Worm (Caenorhabditis elegans) whole organism, L4 larva: ENCODE results near the gene C01G10.15.

Experiments
- F26F4.8 ChIP-seq: fragments of 200-800 bp; sonication (Bioruptor generic); conservative IDR thresholded peaks from 2 replicates; pipeline ENCODE4 v1.3.6; 2022; ENCODE audit warnings: missing genetic modification characterization, missing compliant biosample characterization
- F37D6.2 ChIP-seq: sonication (generic microtip); optimal IDR thresholded peaks from 2 replicates; lab custom pipeline; 2016; ENCODE audit warnings: mild to moderate bottlenecking, missing genetic modification characterization, missing compliant biosample characterization
- F49E8.2 ChIP-seq: sonication (generic microtip); optimal IDR thresholded peaks from 2 replicates; lab custom pipeline; 2016; ENCODE audit warnings: missing compliant biosample characterization, mild to moderate bottlenecking, missing genetic modification characterization, borderline replicate concordance
- R02D3.7 ChIP-seq: fragments of 150-350 bp; sonication (generic microtip); optimal IDR thresholded peaks from 3 replicates; lab custom pipeline; 2014; ENCODE audit warnings: missing biosample characterization, missing genetic modification characterization
- T20F7.1 ChIP-seq: fragments of 200-800 bp; sonication (Bioruptor generic); optimal IDR thresholded peaks from 2 replicates; lab custom pipeline; 2018; ENCODE audit warnings: mild to moderate bottlenecking, missing genetic modification characterization, missing compliant biosample characterization
- T26A8.4 ChIP-seq: fragments of 200-800 bp; sonication (Bioruptor generic); IDR thresholded peaks from 2 replicates; pipeline ENCODE4 v1.3.6; 2022; ENCODE audit warnings: missing genetic modification characterization, missing compliant biosample characterization
- Y48G9A.11 ChIP-seq: fragments of 200-800 bp; sonication (Bioruptor generic); IDR thresholded peaks from 2 replicates; pipeline ENCODE4 v1.3.6; 2022; ENCODE audit warnings: missing genetic modification reagents, missing genetic modification characterization, missing compliant biosample characterization
- Y5F2A.4 ChIP-seq: fragments of 200-800 bp; sonication (Bioruptor generic); optimal IDR thresholded peaks from 2 replicates; lab custom pipeline; 2018; ENCODE audit warnings: mild to moderate bottlenecking, missing genetic modification characterization, missing compliant biosample characterization
- Y75B8A.6 ChIP-seq: fragments of 200-800 bp; sonication (Bioruptor generic); IDR thresholded peaks from 2 replicates; pipeline ENCODE4 v1.3.6; 2022; ENCODE audit warnings: missing genetic modification reagents, missing genetic modification characterization, missing compliant biosample characterization
- ZK337.2 ChIP-seq: fragments of 200-800 bp; sonication (Bioruptor generic); IDR thresholded peaks from 2 replicates; pipeline ENCODE4 v1.3.6; 2022; ENCODE audit warnings: missing genetic modification reagents, missing genetic modification characterization, missing compliant biosample characterization
- arid-1 ChIP-seq: fragments of 200-800 bp; sonication (Bioruptor generic); conservative IDR thresholded peaks from 2 replicates; pipeline ENCODE4 v1.3.6; 2022; ENCODE audit warnings: missing genetic modification reagents, missing genetic modification characterization, missing compliant biosample characterization
- attf-4 ChIP-seq: sonication (generic microtip); optimal IDR thresholded peaks from 3 replicates; lab custom pipeline; 2017; ENCODE audit warnings: missing biosample characterization, missing genetic modification characterization
- ceh-20 ChIP-seq: fragments of 200-800 bp; sonication (Bioruptor generic); IDR thresholded peaks from 2 replicates; pipeline ENCODE4 v1.3.6; 2022; ENCODE audit warnings: missing genetic modification reagents, missing genetic modification characterization, missing compliant biosample characterization
- daf-16 ChIP-seq, 3 experiments: sonication (generic microtip); optimal IDR thresholded peaks; 2 replicates each; lab custom pipeline; 2016 to 2017; ENCODE audit warnings: missing genetic modification characterization in 3 of 3, missing genetic modification reagents in 3 of 3, mild to moderate bottlenecking in 2 of 3, missing compliant biosample characterization in 2 of 3, missing biosample characterization in 1 of 3, moderate library complexity in 1 of 3
- dmd-6 ChIP-seq: fragments of 200-800 bp; sonication (Bioruptor generic); IDR thresholded peaks from 2 replicates; pipeline ENCODE4 v1.3.6; 2022; ENCODE audit warnings: missing genetic modification reagents, missing genetic modification characterization, missing compliant biosample characterization
- dmd-8 ChIP-seq: fragments of 200-800 bp; sonication (Bioruptor generic); IDR thresholded peaks from 2 replicates; pipeline ENCODE4 v1.3.6; 2022; ENCODE audit warnings: missing genetic modification characterization, missing compliant biosample characterization
- dmd-9 ChIP-seq: fragments of 200-800 bp; sonication (Bioruptor generic); IDR thresholded peaks from 2 replicates; pipeline ENCODE4 v1.3.6; 2022; ENCODE audit warnings: missing genetic modification reagents, missing genetic modification characterization, missing compliant biosample characterization
- duxl-1 ChIP-seq: sonication (generic microtip); optimal IDR thresholded peaks from 2 replicates; lab custom pipeline; 2016; ENCODE audit warnings: mild to moderate bottlenecking, missing genetic modification characterization, moderate library complexity, missing compliant biosample characterization; ENCODE audit not compliant: poor library complexity
- hif-1 ChIP-seq, 2 experiments: sonication (generic microtip); optimal IDR thresholded peaks; 2 replicates each; lab custom pipeline; 2016 to 2017; ENCODE audit warnings: missing compliant biosample characterization in 2 of 2, missing genetic modification characterization in 2 of 2, missing genetic modification reagents in 2 of 2, missing genotype in 2 of 2, mild to moderate bottlenecking in 1 of 2
- hmg-1.1 ChIP-seq: fragments of 200-800 bp; sonication (Bioruptor generic); IDR thresholded peaks from 2 replicates; pipeline ENCODE4 v1.3.6; 2022; ENCODE audit warnings: missing genetic modification reagents, missing genetic modification characterization, missing compliant biosample characterization
- lin-13 ChIP-seq: fragments of 150-350 bp; optimal IDR thresholded peaks from 2 replicates; lab custom pipeline; 2014; ENCODE audit warnings: missing biosample characterization, missing genetic modification reagents, missing genetic modification characterization
- lin-15B ChIP-seq: fragments of 150-350 bp; sonication (generic microtip); optimal IDR thresholded peaks from 3 replicates; lab custom pipeline; 2014; ENCODE audit warnings: missing biosample characterization, missing genetic modification characterization
- lsy-2 ChIP-seq, 2 experiments: fragments of 150-350 bp in 1 of 2; sonication (generic microtip) in 1 of 2; optimal IDR thresholded peaks; 2 replicates each; lab custom pipeline; 2014 to 2017; ENCODE audit warnings: missing biosample characterization in 2 of 2, missing genetic modification characterization in 2 of 2
- madf-5 ChIP-seq, 2 experiments: fragments of 200-800 bp; sonication (Bioruptor generic); IDR thresholded peaks; 2 replicates each; pipeline ENCODE4 v1.3.6; 2022; ENCODE audit warnings: missing compliant biosample characterization in 2 of 2, missing genetic modification characterization in 2 of 2
- madf-9 ChIP-seq: fragments of 200-800 bp; sonication (Bioruptor generic); conservative IDR thresholded peaks from 2 replicates; pipeline ENCODE4 v1.3.6; 2022; ENCODE audit warnings: missing genetic modification reagents, missing genetic modification characterization, missing compliant biosample characterization
- mdl-1 ChIP-seq, 2 experiments: fragments of 150-350 bp in 1 of 2; sonication (generic microtip) in 1 of 2; optimal IDR thresholded peaks; 2 replicates each; lab custom pipeline; 2014 to 2017; ENCODE audit warnings: missing biosample characterization in 2 of 2, missing genetic modification characterization in 2 of 2
- mdt-29 ChIP-seq: fragments of 200-800 bp; sonication (Bioruptor generic); IDR thresholded peaks from 2 replicates; pipeline ENCODE4 v1.3.6; 2022; ENCODE audit warnings: missing genetic modification reagents, missing genetic modification characterization, missing compliant biosample characterization
- mep-1 ChIP-seq: fragments of 150-350 bp; sonication (generic microtip); optimal IDR thresholded peaks from 3 replicates; lab custom pipeline; 2014; ENCODE audit warnings: missing biosample characterization, missing genetic modification characterization
- mxl-2 ChIP-seq: fragments of 200-800 bp; sonication (Bioruptor generic); conservative IDR thresholded peaks from 2 replicates; pipeline ENCODE4 v1.3.6; 2022; ENCODE audit warnings: missing genetic modification reagents, missing genetic modification characterization, missing compliant biosample characterization
- mxl-3 ChIP-seq: fragments of 200-800 bp; sonication (Bioruptor generic); optimal IDR thresholded peaks from 2 replicates; lab custom pipeline; 2018; ENCODE audit warnings: mild to moderate bottlenecking, missing genetic modification characterization, missing compliant biosample characterization
- nhr-10 ChIP-seq: fragments of 150-350 bp; optimal IDR thresholded peaks from 2 replicates; lab custom pipeline; 2014; ENCODE audit warnings: missing biosample characterization, missing genetic modification characterization
- nhr-102 ChIP-seq: sonication (generic microtip); optimal IDR thresholded peaks from 2 replicates; lab custom pipeline; 2016; ENCODE audit warnings: mild to moderate bottlenecking, missing genetic modification characterization, moderate library complexity, missing compliant biosample characterization
- nhr-11 ChIP-seq: fragments of 150-350 bp; optimal IDR thresholded peaks from 2 replicates; lab custom pipeline; 2014; ENCODE audit warnings: missing biosample characterization, missing genetic modification characterization
- nhr-111 ChIP-seq: fragments of 200-800 bp; sonication (Bioruptor generic); optimal IDR thresholded peaks from 2 replicates; lab custom pipeline; 2018; ENCODE audit warnings: mild to moderate bottlenecking, missing genetic modification characterization, missing compliant biosample characterization
- nhr-237 ChIP-seq: sonication (generic microtip); optimal IDR thresholded peaks from 2 replicates; lab custom pipeline; 2017; ENCODE audit warnings: missing biosample characterization, missing genetic modification characterization
- nhr-28 ChIP-seq: fragments of 150-350 bp; optimal IDR thresholded peaks from 2 replicates; lab custom pipeline; 2014; ENCODE audit warnings: missing biosample characterization, missing genetic modification characterization
- nhr-42 ChIP-seq: fragments of 200-800 bp; sonication (Bioruptor generic); IDR thresholded peaks from 2 replicates; pipeline ENCODE4 v1.3.6; 2022; ENCODE audit warnings: missing genetic modification characterization, missing compliant biosample characterization
- pha-4 ChIP-seq, 2 experiments: fragments of 150-350 bp in 1 of 2; fragments of 200-800 bp in 1 of 2; sonication (Bioruptor generic) in 1 of 2; IDR thresholded peaks in 1 of 2; optimal IDR thresholded peaks in 1 of 2; 2 replicates each; pipeline versions ENCODE4 v1.3.6 to Lab custom; 2014 to 2022; ENCODE audit warnings: missing genetic modification characterization in 2 of 2, missing genetic modification reagents in 2 of 2, missing biosample characterization in 1 of 2, missing compliant biosample characterization in 1 of 2
- pqm-1 ChIP-seq: sonication (generic microtip); optimal IDR thresholded peaks from 2 replicates; lab custom pipeline; 2017; ENCODE audit warnings: missing biosample characterization, missing genetic modification characterization
- saeg-2 ChIP-seq: fragments of 200-800 bp; sonication (Bioruptor generic); IDR thresholded peaks from 2 replicates; pipeline ENCODE4 v1.3.6; 2022; ENCODE audit warnings: missing genetic modification reagents, missing genetic modification characterization, missing compliant biosample characterization
- skn-1 ChIP-seq: fragments of 150-350 bp; optimal IDR thresholded peaks from 2 replicates; lab custom pipeline; 2014; ENCODE audit warnings: missing biosample characterization, missing genetic modification characterization
- spr-1 ChIP-seq: sonication (generic microtip); optimal IDR thresholded peaks from 2 replicates; lab custom pipeline; 2016; ENCODE audit warnings: mild to moderate bottlenecking, missing genetic modification characterization, missing compliant biosample characterization
- spr-3 ChIP-seq: fragments of 200-800 bp; sonication (Bioruptor generic); optimal IDR thresholded peaks from 2 replicates; lab custom pipeline; 2018; ENCODE audit warnings: mild to moderate bottlenecking, missing genetic modification characterization, missing compliant biosample characterization
- tag-97 ChIP-seq: fragments of 200-800 bp; sonication (Bioruptor generic); IDR thresholded peaks from 2 replicates; pipeline ENCODE4 v1.3.6; 2022; ENCODE audit warnings: missing genetic modification characterization, missing compliant biosample characterization
- unc-130 ChIP-seq: sonication (generic microtip); optimal IDR thresholded peaks from 2 replicates; lab custom pipeline; 2016; ENCODE audit warnings: missing genetic modification reagents, missing genetic modification characterization, missing compliant biosample characterization
- vab-7 ChIP-seq: fragments of 200-800 bp; sonication (Bioruptor generic); IDR thresholded peaks from 2 replicates; pipeline ENCODE4 v1.3.6; 2022; ENCODE audit warnings: missing genetic modification reagents, missing genetic modification characterization, missing compliant biosample characterization
- zfp-3 ChIP-seq: fragments of 200-800 bp; sonication (Bioruptor generic); conservative IDR thresholded peaks from 2 replicates; pipeline ENCODE4 v1.3.6; 2022; ENCODE audit warnings: missing genetic modification reagents, missing genetic modification characterization, missing compliant biosample characterization
- zip-11 ChIP-seq: fragments of 200-800 bp; sonication (Bioruptor generic); IDR thresholded peaks from 2 replicates; pipeline ENCODE4 v1.3.6; 2022; ENCODE audit warnings: missing genetic modification characterization, missing compliant biosample characterization
- ztf-7 ChIP-seq: fragments of 150-350 bp; optimal IDR thresholded peaks from 2 replicates; lab custom pipeline; 2014; ENCODE audit warnings: missing biosample characterization, missing genetic modification characterization

The C01G10.15 gene

DNA sequence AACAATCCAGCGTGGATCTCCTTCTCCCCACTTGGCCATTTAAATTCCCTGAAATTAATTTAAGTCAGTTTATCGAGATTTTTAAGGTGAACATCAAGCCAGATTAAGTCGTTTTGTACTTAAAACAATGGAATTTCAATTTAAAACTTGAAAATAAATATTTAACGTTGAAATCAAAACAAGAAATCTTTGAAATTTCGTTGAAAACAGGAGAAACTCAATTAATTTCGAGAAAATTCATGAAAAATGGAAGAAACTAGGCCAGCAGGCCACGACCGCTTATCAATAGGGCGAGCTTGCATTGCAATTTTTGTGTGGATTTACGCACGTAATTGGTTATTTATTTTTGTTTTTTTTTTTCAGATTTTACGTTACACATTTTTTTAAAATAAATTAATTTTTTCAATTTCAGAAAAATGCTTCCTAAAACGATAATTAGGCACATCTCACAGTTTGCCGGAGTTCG, 1.7 kb downstream of the C01G10.15 start, which contains the start of the genes ahsa-1 and C01G10.7:
ahsa-1 (minus strand) TSS at position 51 of the 466 bp plus-strand sequence.
C01G10.7 (plus strand) TSS at position 413 of the 466 bp plus-strand sequence.
- TF ChIP-seq pha-4 (GFP tag; IDR thresholded peaks at IDR 0.05; lab: Robert Waterston, UW) (peak; percentile 54; the same call in 1 of the 2 replicates), pha-4 (tag; optimal IDR thresholded peaks at IDR 0.05; lab: Kevin White, UChicago) (peak; percentile 97), T20F7.1 (peak; percentile 87), ZK337.2 (peak; percentile 91), unc-130 (GFP tag; lab: Kevin White, UChicago) (peak; percentile 98), arid-1 (GFP tag; lab: Robert Waterston, UW) (0 out of 2 replicates have a peak, but pooled peaks have one; percentile 46), F37D6.2 (tag; lab: Kevin White, UChicago) (peak; percentile 70), nhr-102 (tag; lab: Kevin White, UChicago) (no peak), saeg-2 (GFP tag; lab: Robert Waterston, UW) (no peak), R02D3.7 (tag; lab: Kevin White, UChicago) (peak; percentile 89), spr-3 (GFP tag; lab: Kevin White, UChicago) (no peak), hmg-1.1 (GFP tag; lab: Robert Waterston, UW) (peak; percentile 79), zip-11 (GFP tag; lab: Robert Waterston, UW) (no peak), skn-1 (tag; lab: Kevin White, UChicago) (no peak), nhr-111 (GFP tag; lab: Kevin White, UChicago) (no peak), vab-7 (peak; percentile 49; the same call in 1 of the 2 replicates), nhr-237 (tag; lab: Kevin White, UChicago) (no peak), ceh-20 (GFP tag; lab: Robert Waterston, UW) (peak; percentile 67; the same call in 1 of the 2 replicates), mxl-2 (GFP tag; lab: Robert Waterston, UW) (no peak), daf-16 (GFP tag; optimal IDR thresholded peaks at IDR 0.05; lab: Kevin White, UChicago) (peak in 1 of 2 experiments; percentile 72), daf-16 (tag; optimal IDR thresholded peaks at IDR 0.05; lab: Kevin White, UChicago) (no peak), lin-13 (GFP tag; lab: Kevin White, UChicago) (peak; percentile 86), mdl-1 (tag; optimal IDR thresholded peaks at IDR 0.05; lab: Kevin White, UChicago) (peak in 1 of 2 experiments; percentile 13), dmd-6 (GFP tag; lab: Robert Waterston, UW) (peak; percentile 86), F49E8.2 (peak; percentile 56), Y75B8A.6 (GFP tag; lab: Robert Waterston, UW) (no peak), Y48G9A.11 (peak; percentile 82), spr-1 (tag; lab: Kevin White, UChicago) (peak; percentile 46), lin-15B (peak; percentile 91), nhr-28 (tag; lab: Kevin White, UChicago) (peak; percentile 64), madf-9 (peak; percentile 75), mdt-29 (GFP tag; lab: Robert Waterston, UW) (peak; percentile 52; the same call in 1 of the 2 replicates), madf-5 (GFP tag; IDR thresholded peaks at IDR 0.05; lab: Robert Waterston, UW) (peak; percentile 45 to 64; a peak in 2 of 4 replicates), dmd-8 (GFP tag; lab: Robert Waterston, UW) (no peak), nhr-10 (tag; lab: Kevin White, UChicago) (peak; percentile 8), nhr-42 (GFP tag; lab: Robert Waterston, UW) (peak; percentile 46; the same call in 1 of the 2 replicates), F26F4.8 (GFP tag; lab: Robert Waterston, UW) (no peak), attf-4 (no peak), hif-1 (tag; optimal IDR thresholded peaks at IDR 0.05; lab: Kevin White, UChicago) (peak; percentile 60 to 98), pqm-1 (tag; lab: Kevin White, UChicago) (peak; percentile 72), nhr-11 (tag; lab: Kevin White, UChicago) (peak; percentile 66), T26A8.4 (GFP tag; lab: Robert Waterston, UW) (peak; percentile 59; the same call in 1 of the 2 replicates), dmd-9 (GFP tag; lab: Robert Waterston, UW) (peak; percentile 86), Y5F2A.4 (GFP tag; lab: Kevin White, UChicago) (no peak), lsy-2 (tag; optimal IDR thresholded peaks at IDR 0.05; lab: Kevin White, UChicago) (peak; percentile 64 to 94), mep-1 (no peak), duxl-1 (tag; lab: Kevin White, UChicago) (peak; percentile 72), tag-97 (GFP tag; lab: Robert Waterston, UW) (0 out of 2 replicates have a peak, but pooled peaks have one; percentile 12), ztf-7 (peak; percentile 40), mxl-3 (GFP tag; lab: Kevin White, UChicago) (peak; percentile 19), zfp-3 (GFP tag; lab: Robert Waterston, UW) (0 out of 2 replicates have a peak, but pooled peaks have one; percentile 32)
